Fruit fly (Drosophila melanogaster) whole organism, embryonic: ENCODE data around the gene stas.

Experiments
- ATbp ChIP-seq: fragments of 200-800 bp; sonication (Bioruptor generic); optimal IDR thresholded peaks from 2 replicates; lab custom pipeline; 2017; ENCODE audit warnings: missing biosample characterization, mild to moderate bottlenecking, missing genetic modification characterization, missing genetic modification reagents
- Antp ChIP-seq: fragments of 200-800 bp; sonication (Bioruptor generic); optimal IDR thresholded peaks from 3 replicates; lab custom pipeline; 2016; ENCODE audit warnings: missing biosample characterization, missing genetic modification characterization
- Asciz ChIP-seq: fragments of 200-800 bp; sonication (Bioruptor generic); optimal IDR thresholded peaks from 2 replicates; lab custom pipeline; 2017; ENCODE audit warnings: missing biosample characterization, mild to moderate bottlenecking, missing genetic modification characterization, missing genetic modification reagents
- BtbVII ChIP-seq: fragments of 200-800 bp; sonication (Bioruptor generic); optimal IDR thresholded peaks from 3 replicates; lab custom pipeline; 2017; ENCODE audit warnings: missing biosample characterization, mild to moderate bottlenecking, missing genetic modification characterization
- CG10321 ChIP-seq: fragments of 200-800 bp; sonication (Bioruptor generic); IDR thresholded peaks from 2 replicates; pipeline ENCODE4 v1.3.6; 2022; ENCODE audit warnings: missing biosample characterization, missing genetic modification characterization
- CG13424 ChIP-seq: fragments of 200-800 bp; sonication (Bioruptor generic); optimal IDR thresholded peaks from 2 replicates; lab custom pipeline; 2019; ENCODE audit warnings: missing biosample characterization, mild to moderate bottlenecking, missing genetic modification characterization, moderate library complexity
- CG14667 ChIP-seq: fragments of 200-800 bp; sonication (Bioruptor generic); IDR thresholded peaks from 2 replicates; pipeline ENCODE4 v1.3.6; 2022; ENCODE audit warnings: missing biosample characterization, missing genetic modification characterization
- CG15479 ChIP-seq: fragments of 200-800 bp; sonication (Bioruptor generic); optimal IDR thresholded peaks from 3 replicates; lab custom pipeline; 2019; ENCODE audit warnings: missing biosample characterization, mild to moderate bottlenecking, missing genetic modification characterization, moderate library complexity
- CG15696 ChIP-seq: fragments of 200-800 bp; sonication (Bioruptor generic); optimal IDR thresholded peaks from 2 replicates; lab custom pipeline; 2019; ENCODE audit warnings: missing biosample characterization, mild to moderate bottlenecking, missing genetic modification characterization, moderate library complexity
- CG16779 ChIP-seq: fragments of 200-800 bp; sonication (Bioruptor generic); IDR thresholded peaks from 2 replicates; pipeline ENCODE4 v1.3.6; 2022; ENCODE audit warnings: missing biosample characterization, missing genetic modification characterization
- CG17568 ChIP-seq: fragments of 200-800 bp; sonication (Bioruptor generic); optimal IDR thresholded peaks from 2 replicates; lab custom pipeline; 2018; ENCODE audit warnings: missing biosample characterization, mild to moderate bottlenecking, missing genetic modification characterization, moderate library complexity
- CG2875 ChIP-seq: fragments of 200-800 bp; sonication (Bioruptor generic); optimal IDR thresholded peaks from 2 replicates; lab custom pipeline; 2017; ENCODE audit warnings: missing biosample characterization, mild to moderate bottlenecking, missing genetic modification characterization, missing genetic modification reagents
- CG30020 ChIP-seq: fragments of 200-800 bp; optimal IDR thresholded peaks from 2 replicates; lab custom pipeline; 2019; ENCODE audit warnings: missing biosample characterization, mild to moderate bottlenecking, missing genetic modification characterization, moderate library complexity
- CG31441 ChIP-seq: fragments of 200-800 bp; sonication (Bioruptor generic); IDR thresholded peaks from 2 replicates; pipeline ENCODE4 v1.3.6; 2022; ENCODE audit warnings: missing biosample characterization, missing genetic modification characterization
- CG3407 ChIP-seq: fragments of 200-800 bp; sonication (Bioruptor generic); optimal IDR thresholded peaks from 2 replicates; lab custom pipeline; 2018; ENCODE audit warnings: missing biosample characterization, mild to moderate bottlenecking, missing genetic modification characterization
- CG3847 ChIP-seq: fragments of 200-800 bp; sonication (Bioruptor generic); IDR thresholded peaks from 2 replicates; pipeline ENCODE4 v1.3.6; 2022; ENCODE audit warnings: missing biosample characterization, missing genetic modification characterization
- CG6654 ChIP-seq: fragments of 200-800 bp; sonication (Bioruptor generic); optimal IDR thresholded peaks from 2 replicates; lab custom pipeline; 2017; ENCODE audit warnings: missing biosample characterization, mild to moderate bottlenecking, missing genetic modification characterization
- CG6689 ChIP-seq: fragments of 200-800 bp; sonication (Bioruptor generic); IDR thresholded peaks from 2 replicates; pipeline ENCODE4 v1.3.6; 2022; ENCODE audit warnings: missing biosample characterization, missing genetic modification characterization
- CG7372 ChIP-seq: fragments of 200-800 bp; sonication (Bioruptor generic); IDR thresholded peaks from 2 replicates; pipeline ENCODE4 v1.3.6; 2022; ENCODE audit warnings: missing biosample characterization, missing genetic modification characterization
- CG9437 ChIP-seq: fragments of 200-800 bp; sonication (Bioruptor generic); optimal IDR thresholded peaks from 2 replicates; lab custom pipeline; 2018; ENCODE audit warnings: missing biosample characterization, mild to moderate bottlenecking, missing genetic modification characterization
- CkIIα-i1 ChIP-seq: fragments of 200-800 bp; sonication (Bioruptor generic); IDR thresholded peaks from 2 replicates; pipeline ENCODE4 v1.3.6; 2022; ENCODE audit warnings: missing biosample characterization, missing genetic modification characterization
- Dek ChIP-seq: fragments of 200-800 bp; sonication (Bioruptor generic); optimal IDR thresholded peaks from 3 replicates; lab custom pipeline; 2019; ENCODE audit warnings: missing biosample characterization, mild to moderate bottlenecking, missing genetic modification characterization, moderate library complexity
- GATAe ChIP-seq: fragments of 200-800 bp; sonication (Bioruptor generic); conservative IDR thresholded peaks from 2 replicates; pipeline ENCODE4 v1.3.6; 2022; ENCODE audit warnings: missing biosample characterization, missing genetic modification characterization
- H2.0 ChIP-seq: fragments of 200-800 bp; sonication (Bioruptor generic); IDR thresholded peaks from 2 replicates; pipeline ENCODE4 v1.3.6; 2022; ENCODE audit warnings: missing biosample characterization, missing genetic modification characterization
- HLH54F ChIP-seq: fragments of 200-800 bp; sonication (Bioruptor generic); optimal IDR thresholded peaks from 3 replicates; lab custom pipeline; 2016; ENCODE audit warnings: missing biosample characterization, missing genetic modification characterization
- Kr ChIP-seq: fragments of 200-800 bp; sonication (Bioruptor generic); optimal IDR thresholded peaks from 2 replicates; lab custom pipeline; 2017; ENCODE audit warnings: missing biosample characterization, mild to moderate bottlenecking, missing genetic modification characterization
- MBD-R2 ChIP-seq: fragments of 200-800 bp; sonication (Bioruptor generic); IDR thresholded peaks from 2 replicates; pipeline ENCODE4 v1.3.6; 2022; ENCODE audit warnings: missing biosample characterization, missing genetic modification characterization
- NFAT ChIP-seq: fragments of 200-800 bp; sonication (Bioruptor generic); IDR thresholded peaks from 2 replicates; pipeline ENCODE4 v1.3.6; 2022; ENCODE audit warnings: missing biosample characterization, missing genetic modification characterization
- Oli ChIP-seq: fragments of 200-800 bp; sonication (Bioruptor generic); optimal IDR thresholded peaks from 2 replicates; lab custom pipeline; 2018; ENCODE audit warnings: missing biosample characterization, mild to moderate bottlenecking, missing genetic modification characterization, moderate library complexity
- abd-A ChIP-seq: fragments of 200-800 bp; sonication (Bioruptor generic); optimal IDR thresholded peaks from 3 replicates; lab custom pipeline; 2019; ENCODE audit warnings: missing biosample characterization, mild to moderate bottlenecking, missing genetic modification characterization, moderate library complexity
- al ChIP-seq: fragments of 200-800 bp; sonication (Bioruptor generic); IDR thresholded peaks from 2 replicates; pipeline ENCODE4 v1.3.6; 2022; ENCODE audit warnings: missing biosample characterization, missing genetic modification characterization
- bab2 ChIP-seq: fragments of 200-800 bp; sonication (Bioruptor generic); optimal IDR thresholded peaks from 2 replicates; lab custom pipeline; 2016; ENCODE audit warnings: missing biosample characterization, missing genetic modification characterization
- bigmax ChIP-seq: fragments of 200-800 bp; sonication (Bioruptor generic); optimal IDR thresholded peaks from 2 replicates; lab custom pipeline; 2018; ENCODE audit warnings: missing biosample characterization, mild to moderate bottlenecking, missing genetic modification characterization
- bowl ChIP-seq: fragments of 200-800 bp; sonication (Bioruptor generic); IDR thresholded peaks from 2 replicates; pipeline ENCODE4 v1.3.6; 2022; ENCODE audit warnings: missing biosample characterization, missing genetic modification characterization
- cad ChIP-seq: fragments of >200 bp; optimal IDR thresholded peaks from 2 replicates; lab custom pipeline; 2017; ENCODE audit warnings: missing biosample characterization, missing genetic modification characterization
- chinmo ChIP-seq: fragments of 200-800 bp; sonication (Bioruptor generic); IDR thresholded peaks from 4 replicates; pipeline ENCODE4 v1.3.6; 2022; ENCODE audit warnings: missing biosample characterization, missing genetic modification characterization; ENCODE audit not compliant: partially characterized antibody
- fru ChIP-seq: fragments of >200 bp; optimal IDR thresholded peaks from 2 replicates; lab custom pipeline; 2017
- gcm ChIP-seq: fragments of 200-800 bp; sonication (Bioruptor generic); optimal IDR thresholded peaks from 2 replicates; lab custom pipeline; 2019; ENCODE audit warnings: missing biosample characterization, mild to moderate bottlenecking, missing genetic modification characterization, moderate library complexity
- grau ChIP-seq: fragments of 200-800 bp; optimal IDR thresholded peaks from 3 replicates; lab custom pipeline; 2019; ENCODE audit warnings: missing biosample characterization, mild to moderate bottlenecking, missing genetic modification characterization, moderate library complexity
- hth ChIP-seq: fragments of >200 bp; optimal IDR thresholded peaks from 2 replicates; lab custom pipeline; 2017; ENCODE audit warnings: inconsistent platforms
- ken ChIP-seq: fragments of 200-800 bp; sonication (Bioruptor generic); IDR thresholded peaks from 3 replicates; pipeline ENCODE4 v1.3.6; 2022; ENCODE audit warnings: missing biosample characterization, missing genetic modification characterization
- klu ChIP-seq: fragments of 200-800 bp; sonication (Bioruptor generic); IDR thresholded peaks from 2 replicates; pipeline ENCODE4 v1.3.6; 2022; ENCODE audit warnings: missing biosample characterization, missing genetic modification characterization
- lab ChIP-seq: fragments of 200-800 bp; sonication (Bioruptor generic); optimal IDR thresholded peaks from 3 replicates; lab custom pipeline; 2017; ENCODE audit warnings: missing biosample characterization, missing genetic modification characterization, mild to moderate bottlenecking, moderate library complexity, missing genetic modification reagents
- luna ChIP-seq: fragments of 200-800 bp; sonication (Bioruptor generic); optimal IDR thresholded peaks from 2 replicates; lab custom pipeline; 2016; ENCODE audit warnings: missing biosample characterization, missing genetic modification characterization
- nerfin-1 ChIP-seq: fragments of 200-800 bp; sonication (Bioruptor generic); optimal IDR thresholded peaks from 3 replicates; lab custom pipeline; 2019; ENCODE audit warnings: missing biosample characterization, mild to moderate bottlenecking, missing genetic modification characterization, moderate library complexity
- oc ChIP-seq: fragments of 200-800 bp; sonication (Bioruptor generic); optimal IDR thresholded peaks from 2 replicates; lab custom pipeline; 2018; ENCODE audit warnings: missing biosample characterization, mild to moderate bottlenecking, missing genetic modification characterization, moderate library complexity
- psq ChIP-seq: fragments of 200-800 bp; sonication (Bioruptor generic); optimal IDR thresholded peaks from 2 replicates; lab custom pipeline; 2017; ENCODE audit warnings: missing biosample characterization, missing genetic modification characterization
- sd ChIP-seq: fragments of 200-800 bp; sonication (Bioruptor generic); optimal IDR thresholded peaks from 3 replicates; lab custom pipeline; 2018; ENCODE audit warnings: missing biosample characterization, mild to moderate bottlenecking, missing genetic modification characterization, moderate library complexity
- sim ChIP-seq: fragments of 200-800 bp; sonication (Bioruptor generic); IDR thresholded peaks from 2 replicates; pipeline ENCODE4 v1.3.6; 2022; ENCODE audit warnings: missing biosample characterization, missing genetic modification characterization
- slbo ChIP-seq: fragments of 200-800 bp; sonication (Bioruptor generic); IDR thresholded peaks from 2 replicates; pipeline ENCODE4 v1.3.6; 2022; ENCODE audit warnings: missing biosample characterization, missing genetic modification characterization
- slp2 ChIP-seq: fragments of 200-800 bp; sonication (Bioruptor generic); optimal IDR thresholded peaks from 2 replicates; lab custom pipeline; 2016; ENCODE audit warnings: missing biosample characterization, missing genetic modification characterization
- sr ChIP-seq: fragments of 200-800 bp; sonication (Bioruptor generic); IDR thresholded peaks from 3 replicates; pipeline ENCODE4 v1.3.6; 2022; ENCODE audit warnings: missing biosample characterization, missing genetic modification characterization
- trem ChIP-seq: fragments of 200-800 bp; optimal IDR thresholded peaks from 3 replicates; lab custom pipeline; 2019; ENCODE audit warnings: missing biosample characterization, mild to moderate bottlenecking, missing genetic modification characterization, moderate library complexity

stas gene

DNA sequence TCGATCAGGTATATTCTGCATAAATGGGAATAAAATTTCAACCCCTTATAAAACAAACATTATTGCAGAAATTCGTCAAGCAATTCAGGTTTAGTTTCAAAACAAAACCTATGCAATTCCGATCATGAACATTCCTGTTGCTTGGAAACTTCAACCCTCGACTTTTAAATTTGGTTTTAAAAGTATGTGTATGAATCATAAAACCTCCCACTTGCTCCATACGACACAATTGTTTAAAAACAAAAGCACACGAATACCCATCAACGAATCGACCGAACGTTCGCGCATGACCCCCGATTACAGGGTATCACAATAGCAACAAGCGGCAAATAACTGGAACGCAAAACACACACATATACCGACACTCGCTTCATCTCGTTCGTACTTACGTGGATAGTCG, 49.6 kb downstream of the stas start (continued):
- no peak for TF ChIP-seq CG3847 (GFP tag; lab: Robert Waterston, UW)
- no peak for TF ChIP-seq GATAe (GFP tag; lab: Robert Waterston, UW)
- TF ChIP-seq NFAT (GFP tag; lab: Robert Waterston, UW) = no peak
- TF ChIP-seq luna (GFP tag; lab: Kevin White, UChicago) = no peak
- TF ChIP-seq CkIIα-i1 (GFP tag; lab: Robert Waterston, UW) = no peak
- no peak for TF ChIP-seq sr (GFP tag; lab: Robert Waterston, UW)
- no peak for TF ChIP-seq abd-A (tag; lab: Kevin White, UChicago)
- no peak for TF ChIP-seq ATbp (GFP tag; lab: Kevin White, UChicago)
- TF ChIP-seq CG13424 (tag; lab: Kevin White, UChicago) = peak; percentile 11
- no peak for TF ChIP-seq CG17568 (GFP tag; lab: Kevin White, UChicago)
- no peak for TF ChIP-seq klu (GFP tag; lab: Robert Waterston, UW)
- TF ChIP-seq sim (GFP tag; lab: Robert Waterston, UW) = no peak
- no peak for TF ChIP-seq Kr (GFP tag; lab: Kevin White, UChicago)
- no peak for TF ChIP-seq CG6689 (GFP tag; lab: Robert Waterston, UW)
- no peak for TF ChIP-seq bigmax
- TF ChIP-seq lab (GFP tag; lab: Kevin White, UChicago) = no peak
- TF ChIP-seq CG15696 (tag; lab: Kevin White, UChicago) = peak; percentile 10
- no peak for TF ChIP-seq MBD-R2 (GFP tag; lab: Robert Waterston, UW)
- no peak for TF ChIP-seq CG14667 (GFP tag; lab: Robert Waterston, UW)
- peak; percentile 32; the same call in 1 of the 2 replicates for TF ChIP-seq slbo (GFP tag; lab: Robert Waterston, UW)
- TF ChIP-seq CG15479 (GFP tag; lab: Kevin White, UChicago) = no peak
- 0 out of 2 replicates have a peak, but pooled peaks have one; percentile 13 for TF ChIP-seq CG10321
- TF ChIP-seq bab2 (GFP tag; lab: Kevin White, UChicago) = peak; percentile 20
- peak; percentile 8 for TF ChIP-seq nerfin-1 (tag; lab: Kevin White, UChicago)
- TF ChIP-seq trem (tag; lab: Kevin White, UChicago) = no peak
- peak; percentile 25 for TF ChIP-seq Oli (tag; lab: Kevin White, UChicago)
- TF ChIP-seq Antp (GFP tag; lab: Kevin White, UChicago) = no peak
- TF ChIP-seq CG6654 (GFP tag; lab: Kevin White, UChicago) = no peak
- TF ChIP-seq sd (tag; lab: Kevin White, UChicago) = no peak
- no peak for TF ChIP-seq fru
- TF ChIP-seq cad (GFP tag; lab: Kevin White, UChicago) = no peak
- TF ChIP-seq hth (lab: Kevin White, UChicago) = no peak
- TF ChIP-seq CG9437 (GFP tag; lab: Kevin White, UChicago) = no peak
- TF ChIP-seq BtbVII (GFP tag; lab: Kevin White, UChicago) = no peak
- TF ChIP-seq gcm (GFP tag; lab: Kevin White, UChicago) = no peak
- TF ChIP-seq CG31441 (GFP tag; lab: Robert Waterston, UW) = no peak
- TF ChIP-seq al (GFP tag; lab: Robert Waterston, UW) = no peak
- TF ChIP-seq psq (GFP tag; lab: Kevin White, UChicago) = no peak
- no peak for TF ChIP-seq CG7372 (GFP tag; lab: Robert Waterston, UW)
- TF ChIP-seq slp2 (GFP tag; lab: Kevin White, UChicago) = peak; percentile 6
- TF ChIP-seq Asciz (GFP tag; lab: Kevin White, UChicago) = no peak
- TF ChIP-seq Dek (tag; lab: Kevin White, UChicago) = no peak
- no peak for TF ChIP-seq chinmo
- TF ChIP-seq CG2875 (GFP tag; lab: Kevin White, UChicago) = no peak
- no peak for TF ChIP-seq ken
- no peak for TF ChIP-seq bowl
- TF ChIP-seq CG3407 (GFP tag; lab: Kevin White, UChicago) = no peak
- TF ChIP-seq CG16779 (GFP tag; lab: Robert Waterston, UW) = no peak
- no peak for TF ChIP-seq oc (tag; lab: Kevin White, UChicago)
- no peak for TF ChIP-seq H2.0 (GFP tag; lab: Robert Waterston, UW)
- TF ChIP-seq CG30020 (tag; lab: Kevin White, UChicago) = no peak
- peak; percentile 23 for TF ChIP-seq grau (tag; lab: Kevin White, UChicago)
- peak; percentile 27 for TF ChIP-seq HLH54F (GFP tag; lab: Kevin White, UChicago)
